Worm (Caenorhabditis elegans) whole organism, young adult: ENCODE measurements around the gene cnc-9.

Source experiments
- B0035.1 ChIP-seq: sonication (generic microtip); optimal IDR thresholded peaks from 2 replicates; lab custom pipeline; 2016; ENCODE audit warnings: missing genetic modification characterization, mild to moderate bottlenecking, missing compliant biosample characterization, missing genotype, missing genetic modification reagents
- F22D6.2 ChIP-seq: sonication (generic microtip); optimal IDR thresholded peaks from 2 replicates; lab custom pipeline; 2016; ENCODE audit warnings: mild to moderate bottlenecking, missing genetic modification characterization, missing compliant biosample characterization
- F49E8.2 ChIP-seq: sonication (generic microtip); optimal IDR thresholded peaks from 3 replicates; lab custom pipeline; 2017; ENCODE audit warnings: missing genetic modification characterization, mild to moderate bottlenecking, missing compliant biosample characterization, antibody characterized with exemption, moderate library complexity; ENCODE audit not compliant: insufficient read depth
- K12H6.12 ChIP-seq: fragments of 200-800 bp; sonication (Bioruptor generic); optimal IDR thresholded peaks from 2 replicates; lab custom pipeline; 2018; ENCODE audit warnings: mild to moderate bottlenecking, missing genetic modification characterization, missing compliant biosample characterization
- Y56A3A.18 ChIP-seq: fragments of 200-800 bp; sonication (Bioruptor generic); IDR thresholded peaks from 2 replicates; pipeline ENCODE4 v1.3.6; 2022; ENCODE audit warnings: missing genetic modification reagents, missing genetic modification characterization, missing compliant biosample characterization
- Y79H2A.3 ChIP-seq: fragments of 200-800 bp; sonication (Bioruptor generic); conservative IDR thresholded peaks from 2 replicates; pipeline ENCODE4 v1.3.6; 2022; ENCODE audit warnings: missing genetic modification reagents, missing genetic modification characterization, missing compliant biosample characterization
- ZK185.1 ChIP-seq: sonication (generic microtip); optimal IDR thresholded peaks from 2 replicates; lab custom pipeline; 2016; ENCODE audit warnings: mild to moderate bottlenecking, missing genetic modification characterization, missing compliant biosample characterization; ENCODE audit not compliant: poor library complexity, severe bottlenecking
- akir-1 ChIP-seq: fragments of 200-800 bp; sonication (Bioruptor generic); optimal IDR thresholded peaks from 2 replicates; lab custom pipeline; 2018; ENCODE audit warnings: mild to moderate bottlenecking, missing genetic modification characterization, moderate library complexity, missing compliant biosample characterization
- aptf-2 ChIP-seq: fragments of 200-800 bp; sonication (Bioruptor generic); conservative IDR thresholded peaks from 2 replicates; pipeline ENCODE4 v1.3.6; 2022; ENCODE audit warnings: missing genetic modification reagents, missing genetic modification characterization, missing compliant biosample characterization
- aptf-3 ChIP-seq: fragments of 200-800 bp; sonication (Bioruptor generic); IDR thresholded peaks from 2 replicates; pipeline ENCODE4 v1.3.6; 2022; ENCODE audit warnings: missing genetic modification characterization, missing compliant biosample characterization
- atf-7 ChIP-seq: sonication (generic microtip); optimal IDR thresholded peaks from 2 replicates; lab custom pipeline; 2017; ENCODE audit warnings: mild to moderate bottlenecking, missing genetic modification characterization, missing compliant biosample characterization
- ccch-3 ChIP-seq: fragments of 200-800 bp; sonication (Bioruptor generic); optimal IDR thresholded peaks from 2 replicates; lab custom pipeline; 2018; ENCODE audit warnings: mild to moderate bottlenecking, missing genetic modification characterization, missing compliant biosample characterization
- cebp-2 ChIP-seq: fragments of 200-800 bp; sonication (Bioruptor generic); IDR thresholded peaks from 2 replicates; pipeline ENCODE4 v1.3.6; 2022; ENCODE audit warnings: missing genetic modification characterization, missing compliant biosample characterization
- ceh-58 ChIP-seq: fragments of 200-800 bp; sonication (Bioruptor generic); IDR thresholded peaks from 2 replicates; pipeline ENCODE4 v1.3.6; 2022; ENCODE audit warnings: missing genetic modification characterization, missing compliant biosample characterization
- chd-7 ChIP-seq: sonication (generic microtip); optimal IDR thresholded peaks from 2 replicates; lab custom pipeline; 2016; ENCODE audit warnings: mild to moderate bottlenecking, missing genetic modification characterization, moderate library complexity, missing compliant biosample characterization
- egrh-3 ChIP-seq: fragments of 200-800 bp; sonication (Bioruptor generic); IDR thresholded peaks from 2 replicates; pipeline ENCODE4 v1.3.6; 2022; ENCODE audit warnings: missing genetic modification reagents, missing genetic modification characterization, missing compliant biosample characterization
- ekl-4 ChIP-seq: fragments of 200-800 bp; sonication (Bioruptor generic); IDR thresholded peaks from 2 replicates; pipeline ENCODE4 v1.3.6; 2022; ENCODE audit warnings: missing genetic modification reagents, missing genetic modification characterization, missing compliant biosample characterization
- hlh-12 ChIP-seq: sonication (generic microtip); optimal IDR thresholded peaks from 2 replicates; lab custom pipeline; 2016; ENCODE audit warnings: missing genetic modification characterization, missing compliant biosample characterization
- hmg-20 ChIP-seq: fragments of 200-800 bp; sonication (Bioruptor generic); IDR thresholded peaks from 2 replicates; pipeline ENCODE4 v1.3.6; 2022; ENCODE audit warnings: missing genetic modification reagents, missing genetic modification characterization, missing compliant biosample characterization
- lin-26 ChIP-seq: fragments of 200-800 bp; sonication (Bioruptor generic); IDR thresholded peaks from 2 replicates; pipeline ENCODE4 v1.3.6; 2022; ENCODE audit warnings: missing genetic modification reagents, missing genetic modification characterization, missing compliant biosample characterization
- lin-40 ChIP-seq: sonication (generic microtip); optimal IDR thresholded peaks from 2 replicates; lab custom pipeline; 2016; ENCODE audit warnings: missing genetic modification characterization, mild to moderate bottlenecking, missing compliant biosample characterization, missing genotype, missing genetic modification reagents
- lin-54 ChIP-seq: fragments of 200-800 bp; sonication (Bioruptor generic); optimal IDR thresholded peaks from 2 replicates; lab custom pipeline; 2018; ENCODE audit warnings: mild to moderate bottlenecking, missing genetic modification characterization, missing compliant biosample characterization
- madf-6 ChIP-seq: fragments of 200-800 bp; sonication (Bioruptor generic); IDR thresholded peaks from 2 replicates; pipeline ENCODE4 v1.3.6; 2022; ENCODE audit warnings: missing genetic modification reagents, missing genetic modification characterization, missing compliant biosample characterization
- mes-4 ChIP-seq: sonication (generic microtip); optimal IDR thresholded peaks from 2 replicates; lab custom pipeline; 2016; ENCODE audit warnings: missing genotype, missing genetic modification characterization, missing compliant biosample characterization
- mxl-1 ChIP-seq: sonication (generic microtip); optimal IDR thresholded peaks from 2 replicates; lab custom pipeline; 2016; ENCODE audit warnings: missing genetic modification characterization, missing compliant biosample characterization
- nhr-80 ChIP-seq: sonication (generic microtip); optimal IDR thresholded peaks from 2 replicates; lab custom pipeline; 2016; ENCODE audit warnings: missing genetic modification characterization, missing compliant biosample characterization
- rcor-1 ChIP-seq: fragments of 200-800 bp; sonication (Bioruptor generic); IDR thresholded peaks from 2 replicates; pipeline ENCODE4 v1.3.6; 2022; ENCODE audit warnings: missing genetic modification reagents, missing genetic modification characterization, missing compliant biosample characterization
- rec-8 ChIP-seq, 2 experiments: sonication (generic microtip); optimal IDR thresholded peaks; 2 replicates each; lab custom pipeline; 2016; ENCODE audit warnings: mild to moderate bottlenecking in 2 of 2, missing genetic modification characterization in 2 of 2, missing genetic modification reagents in 2 of 2, missing genotype in 2 of 2, missing biosample characterization in 1 of 2, missing compliant biosample characterization in 1 of 2, moderate library complexity in 1 of 2
- snpc-1.1 ChIP-seq: sonication (generic microtip); optimal IDR thresholded peaks from 2 replicates; lab custom pipeline; 2017; ENCODE audit warnings: missing genetic modification characterization, mild to moderate bottlenecking, missing compliant biosample characterization, antibody characterized with exemption, moderate library complexity, missing genotype, missing genetic modification reagents; ENCODE audit not compliant: insufficient read depth
- snpc-1.3 ChIP-seq: sonication (generic microtip); optimal IDR thresholded peaks from 2 replicates; lab custom pipeline; 2017; ENCODE audit warnings: missing genetic modification characterization, mild to moderate bottlenecking, missing compliant biosample characterization, antibody characterized with exemption, moderate library complexity, missing genotype, missing genetic modification reagents; ENCODE audit not compliant: insufficient read depth
- snpc-3.4 ChIP-seq: sonication (generic microtip); optimal IDR thresholded peaks from 2 replicates; lab custom pipeline; 2017; ENCODE audit warnings: missing genetic modification characterization, mild to moderate bottlenecking, missing compliant biosample characterization, antibody characterized with exemption, moderate library complexity, missing genotype, missing genetic modification reagents
- somi-1 ChIP-seq: fragments of 200-800 bp; sonication (Bioruptor generic); optimal IDR thresholded peaks from 2 replicates; lab custom pipeline; 2018; ENCODE audit warnings: mild to moderate bottlenecking, missing genetic modification characterization, missing compliant biosample characterization
- tbx-9 ChIP-seq: sonication (generic microtip); optimal IDR thresholded peaks from 2 replicates; lab custom pipeline; 2016; ENCODE audit warnings: borderline replicate concordance, missing genetic modification characterization, inconsistent platforms, missing compliant biosample characterization
- tlf-1 ChIP-seq: fragments of 200-800 bp; sonication (Bioruptor generic); optimal IDR thresholded peaks from 2 replicates; lab custom pipeline; 2018; ENCODE audit warnings: mild to moderate bottlenecking, missing genetic modification characterization, missing compliant biosample characterization
- zim-3 ChIP-seq: sonication (generic microtip); optimal IDR thresholded peaks from 2 replicates; lab custom pipeline; 2017; ENCODE audit warnings: mild to moderate bottlenecking, missing genetic modification characterization, moderate library complexity, missing compliant biosample characterization
- ztf-22 ChIP-seq: fragments of 200-800 bp; sonication (Bioruptor generic); optimal IDR thresholded peaks from 2 replicates; lab custom pipeline; 2018; ENCODE audit warnings: mild to moderate bottlenecking, missing genetic modification characterization, moderate library complexity, missing compliant biosample characterization
- ztf-26 ChIP-seq: sonication (generic microtip); optimal IDR thresholded peaks from 2 replicates; lab custom pipeline; 2017; ENCODE audit warnings: missing genetic modification characterization, missing compliant biosample characterization
- ztf-6 ChIP-seq: fragments of 200-800 bp; sonication (Bioruptor generic); IDR thresholded peaks from 2 replicates; pipeline ENCODE4 v1.3.6; 2022; ENCODE audit warnings: missing genetic modification reagents, missing genetic modification characterization, missing compliant biosample characterization

cnc-9 gene

ce11 chrV:7420162-7420561 is 20.2 kb upstream of the cnc-9 start, which contains the start of gene srxa-4:
Gene srxa-4, plus strand, starts transcription at chrV:7420462.
- TF ChIP-seq akir-1 (GFP tag; lab: Kevin White, UChicago) (no peak), F22D6.2 (tag; lab: Kevin White, UChicago) (no peak), ZK185.1 (tag; lab: Kevin White, UChicago) (no peak), chd-7 (no peak), F49E8.2 (tag; lab: Kevin White, UChicago) (no peak), mxl-1 (no peak), aptf-3 (GFP tag; lab: Robert Waterston, UW) (no peak), B0035.1 (no peak), zim-3 (tag; lab: Kevin White, UChicago) (no peak), ztf-6 (GFP tag; lab: Robert Waterston, UW) (no peak), atf-7 (tag; lab: Kevin White, UChicago) (no peak), tbx-9 (tag; lab: Kevin White, UChicago) (no peak), Y79H2A.3 (GFP tag; lab: Robert Waterston, UW) (no peak), Y56A3A.18 (no peak), nhr-80 (no peak), ceh-58 (GFP tag; lab: Robert Waterston, UW) (no peak), lin-54 (GFP tag; lab: Kevin White, UChicago) (no peak), snpc-1.3 (no peak), ztf-22 (no peak)

DNA sequence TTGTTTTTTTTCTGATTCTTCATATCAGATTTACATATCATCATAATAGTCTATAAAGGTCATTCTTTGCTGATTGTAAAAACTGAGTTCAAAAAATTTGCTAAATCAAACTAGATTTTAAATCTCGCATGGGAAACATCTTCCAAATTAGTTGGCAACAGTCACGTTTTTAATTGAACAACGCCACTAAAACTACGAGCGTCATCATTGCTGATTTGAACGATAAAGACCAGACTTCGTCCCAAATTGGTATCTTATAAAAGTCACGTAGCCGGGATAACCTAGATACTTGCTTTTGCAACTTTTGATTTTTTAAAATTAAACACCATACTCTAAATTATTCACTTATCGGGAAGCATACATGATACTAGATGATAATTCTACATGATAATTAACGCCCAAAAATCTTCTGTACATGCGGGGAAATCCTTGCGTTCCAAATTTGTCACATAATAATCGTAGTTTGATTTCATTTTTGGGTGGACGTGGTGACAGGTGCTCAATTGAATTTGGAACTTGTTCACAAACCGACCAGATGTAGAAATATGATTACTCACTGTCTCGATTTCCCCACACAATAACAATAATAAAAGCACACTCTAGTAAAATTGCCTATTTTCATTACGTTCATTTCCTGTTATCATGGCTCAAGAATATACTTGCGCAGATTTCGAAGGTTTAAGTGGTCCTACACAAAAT is 17.2 kb upstream of the cnc-9 start, which contains the start of gene srw-67:
TSS of gene srw-67 (plus strand) at position 643 of the 699 bp plus-strand sequence.
- TF ChIP-seq tlf-1 (GFP tag; lab: Kevin White, UChicago) (no peak), tbx-9 (tag; lab: Kevin White, UChicago) (no peak), hmg-20 (GFP tag; lab: Robert Waterston, UW) (no peak), snpc-1.1 (tag; lab: Kevin White, UChicago) (no peak), lin-26 (GFP tag; lab: Robert Waterston, UW) (no peak), hlh-12 (no peak), egrh-3 (GFP tag; lab: Robert Waterston, UW) (no peak), K12H6.12 (tag; lab: Kevin White, UChicago) (no peak)

DNA sequence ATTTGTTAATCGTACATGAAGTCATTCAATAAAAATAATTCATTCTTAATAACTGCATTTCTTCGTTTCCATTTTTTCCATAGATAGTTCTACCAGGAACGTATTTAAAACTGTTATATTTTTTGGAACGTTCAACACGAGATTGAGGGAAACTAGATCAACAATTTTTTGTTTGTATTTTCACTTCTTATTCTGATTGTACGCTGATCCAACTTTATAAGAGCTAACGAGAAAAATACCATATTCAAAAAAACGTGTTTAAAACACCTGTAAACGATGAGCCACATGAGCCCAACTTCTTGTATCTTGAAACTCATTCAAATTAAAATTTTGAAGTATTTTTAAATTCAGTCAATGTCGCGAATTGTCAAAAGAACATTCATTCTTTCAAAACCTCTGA is 16.6 kb upstream of the cnc-9 start:
- TF ChIP-seq lin-40: no peak
- TF ChIP-seq mes-4 (tag; lab: Kevin White, UChicago): no peak
- TF ChIP-seq tbx-9 (tag; lab: Kevin White, UChicago): no peak
- no peak for TF ChIP-seq madf-6 (GFP tag; lab: Robert Waterston, UW)
- TF ChIP-seq ccch-3: no peak
- TF ChIP-seq rec-8 (tag; optimal IDR thresholded peaks at IDR 0.05; lab: Kevin White, UChicago): no peak
- no peak for TF ChIP-seq snpc-3.4 (tag; lab: Kevin White, UChicago)
- no peak for TF ChIP-seq ekl-4
- TF ChIP-seq somi-1: no peak
- no peak for TF ChIP-seq aptf-2 (GFP tag; lab: Robert Waterston, UW)
- no peak for TF ChIP-seq ztf-26
- TF ChIP-seq cebp-2 (GFP tag; lab: Robert Waterston, UW): no peak
- TF ChIP-seq rcor-1: no peak
- TF ChIP-seq ZK185.1 (tag; lab: Kevin White, UChicago): no peak
